Fruit fly (Drosophila melanogaster): ENCODE results near the gene mtm.

mtm gene

dm6 chr2L:6047528-6048160, 10.8 kb upstream of the mtm start, which contains the start of gene IPIP (continued):
- TF ChIP-seq hkb (optimal IDR thresholded peaks at IDR 0.05) (no peak), hkb (GFP tag; IDR thresholded peaks at IDR 0.05) (peak; percentile 34; the same call in 1 of the 2 replicates), CG11560 (tag; IDR thresholded peaks at IDR 0.05) (no peak), dm (GFP tag; optimal IDR thresholded peaks at IDR 0.05) (peak; percentile 40), amos (GFP tag; IDR thresholded peaks at IDR 0.05; ENCODE audit: partially characterized antibody) (peak; percentile 94), CG31224 (GFP tag; IDR thresholded peaks at IDR 0.05) (no peak), CG17385 (GFP tag; optimal IDR thresholded peaks at IDR 0.05) (peak; percentile 22), ewg (GFP tag; optimal IDR thresholded peaks at IDR 0.05) (peak; percentile 12), sd (tag; optimal IDR thresholded peaks at IDR 0.05) (peak; percentile 16), Hsf (GFP tag; optimal IDR thresholded peaks at IDR 0.05) (no peak), fd3F (GFP tag; optimal IDR thresholded peaks at IDR 0.05) (no peak), CG14050 (GFP tag; IDR thresholded peaks at IDR 0.05) (peak; percentile 17; the same call in 1 of the 3 replicates), Ets97D (GFP tag; optimal IDR thresholded peaks at IDR 0.05) (peak; percentile 27), CG9817 (tag; optimal IDR thresholded peaks at IDR 0.05) (peak; percentile 32), CG3163 (GFP tag; optimal IDR thresholded peaks at IDR 0.05) (no peak), Bgb (GFP tag; IDR thresholded peaks at IDR 0.05; ENCODE audit: partially characterized antibody) (peak; percentile 91), CG7987 (GFP tag; optimal IDR thresholded peaks at IDR 0.05) (peak; percentile 54), chm (GFP tag; IDR thresholded peaks at IDR 0.05) (peak; percentile 58), Mrtf (GFP tag; IDR thresholded peaks at IDR 0.05) (peak; percentile 22; the same call in 1 of the 3 replicates), row (GFP tag; IDR thresholded peaks at IDR 0.05) (peak; percentile 48; the same call in 2 of the 3 replicates), onecut (GFP tag; IDR thresholded peaks at IDR 0.05) (peak; percentile 69), CG6254 (GFP tag; optimal IDR thresholded peaks at IDR 0.05) (peak; percentile 100), tgo (GFP tag; IDR thresholded peaks at IDR 0.05) (peak; percentile 29; the same call in 1 of the 3 replicates), Antp (GFP tag; optimal IDR thresholded peaks at IDR 0.05) (no peak), lab (GFP tag; optimal IDR thresholded peaks at IDR 0.05) (peak; percentile 60), CG34422 (GFP tag; IDR thresholded peaks at IDR 0.05) (peak; percentile 67; the same call in 1 of the 3 replicates), CG4707 (GFP tag; optimal IDR thresholded peaks at IDR 0.05) (no peak), knrl (GFP tag; IDR thresholded peaks at IDR 0.05; ENCODE audit: partially characterized antibody) (peak; percentile 83), luna (GFP tag; optimal IDR thresholded peaks at IDR 0.05) (no peak), CG30020 (tag; optimal IDR thresholded peaks at IDR 0.05) (peak; percentile 61), CG4617 (GFP tag; optimal IDR thresholded peaks at IDR 0.05; ENCODE audit: borderline replicate concordance) (peak; percentile 89), cato (GFP tag; optimal IDR thresholded peaks at IDR 0.05; ENCODE audit: borderline replicate concordance) (no peak), unpg (GFP tag; optimal IDR thresholded peaks at IDR 0.05) (no peak), CG6175 (GFP tag; IDR thresholded peaks at IDR 0.05) (0 out of 3 replicates have a peak, but pooled peaks have one; percentile 20), nom (GFP tag; optimal IDR thresholded peaks at IDR 0.05) (peak; percentile 59), CG17328 (GFP tag; IDR thresholded peaks at IDR 0.05) (peak; percentile 55; the same call in 1 of the 2 replicates), pan (optimal IDR thresholded peaks at IDR 0.05) (no peak), pan (GFP tag; optimal IDR thresholded peaks at IDR 0.05 in 1 of 2, IDR thresholded peaks at IDR 0.05 in 1 of 2) (peak in 1 of 2 experiments; percentile 43), CG3281 (GFP tag; optimal IDR thresholded peaks at IDR 0.05) (peak; percentile 7), MESR4 (GFP tag; optimal IDR thresholded peaks at IDR 0.05) (peak; percentile 91), CG1603 (tag; optimal IDR thresholded peaks at IDR 0.05) (peak; percentile 66), CG18619 (GFP tag; optimal IDR thresholded peaks at IDR 0.05) (peak; percentile 4), Atf6 (GFP tag; IDR thresholded peaks at IDR 0.05) (no peak), ase (GFP tag; IDR thresholded peaks at IDR 0.05) (peak; percentile 34; the same call in 1 of the 3 replicates), ara (GFP tag; IDR thresholded peaks at IDR 0.05) (peak; percentile 32; the same call in 1 of the 2 replicates), Blimp-1 (GFP tag; optimal IDR thresholded peaks at IDR 0.05) (peak; percentile 19), H15 (GFP tag; IDR thresholded peaks at IDR 0.05) (peak; percentile 51; the same call in 1 of the 3 replicates), hb (GFP tag; IDR thresholded peaks at IDR 0.05; ENCODE audit: partially characterized antibody) (peak; percentile 83), Dp (GFP tag; optimal IDR thresholded peaks at IDR 0.05) (peak; percentile 28)

All from whole organism, embryonic.